Worm (Caenorhabditis elegans) whole organism, L4 larva: ENCODE measurements around the gene C49F5.5.

Source experiments
- D1046.2 ChIP-seq: fragments of 200-800 bp; sonication (Bioruptor generic); IDR thresholded peaks from 2 replicates; pipeline ENCODE4 v1.3.6; 2022; ENCODE audit warnings: missing genetic modification characterization, missing compliant biosample characterization
- F26F4.8 ChIP-seq: fragments of 200-800 bp; sonication (Bioruptor generic); conservative IDR thresholded peaks from 2 replicates; pipeline ENCODE4 v1.3.6; 2022; ENCODE audit warnings: missing genetic modification characterization, missing compliant biosample characterization
- T20F7.1 ChIP-seq: fragments of 200-800 bp; sonication (Bioruptor generic); optimal IDR thresholded peaks from 2 replicates; lab custom pipeline; 2018; ENCODE audit warnings: mild to moderate bottlenecking, missing genetic modification characterization, missing compliant biosample characterization
- Y75B8A.6 ChIP-seq: fragments of 200-800 bp; sonication (Bioruptor generic); IDR thresholded peaks from 2 replicates; pipeline ENCODE4 v1.3.6; 2022; ENCODE audit warnings: missing genetic modification reagents, missing genetic modification characterization, missing compliant biosample characterization
- aha-1 ChIP-seq: fragments of 150-350 bp; peaks from one replicate; lab custom pipeline; 2014; ENCODE audit warnings: missing biosample characterization, missing genetic modification characterization
- attf-4 ChIP-seq: sonication (generic microtip); optimal IDR thresholded peaks from 3 replicates; lab custom pipeline; 2017; ENCODE audit warnings: missing biosample characterization, missing genetic modification characterization
- ceh-20 ChIP-seq: fragments of 200-800 bp; sonication (Bioruptor generic); IDR thresholded peaks from 2 replicates; pipeline ENCODE4 v1.3.6; 2022; ENCODE audit warnings: missing genetic modification reagents, missing genetic modification characterization, missing compliant biosample characterization
- ceh-28 ChIP-seq: fragments of 150-350 bp; optimal IDR thresholded peaks from 2 replicates; lab custom pipeline; 2014; ENCODE audit warnings: missing biosample characterization, missing genetic modification reagents, missing genetic modification characterization
- ceh-32 ChIP-seq: sonication (generic microtip); optimal IDR thresholded peaks from 2 replicates; lab custom pipeline; 2016; ENCODE audit warnings: mild to moderate bottlenecking, missing genetic modification characterization, missing compliant biosample characterization; ENCODE audit not compliant: poor library complexity
- ceh-44 ChIP-seq: fragments of 200-800 bp; sonication (Bioruptor generic); IDR thresholded peaks from 2 replicates; pipeline ENCODE4 v1.3.6; 2022; ENCODE audit warnings: missing genetic modification reagents, missing genetic modification characterization, missing compliant biosample characterization
- ceh-62 ChIP-seq: sonication (generic microtip); optimal IDR thresholded peaks from 2 replicates; lab custom pipeline; 2017; ENCODE audit warnings: missing biosample characterization, missing genetic modification characterization
- cey-2 ChIP-seq: sonication (generic microtip); optimal IDR thresholded peaks from 3 replicates; lab custom pipeline; 2017; ENCODE audit warnings: missing genetic modification characterization, mild to moderate bottlenecking, missing compliant biosample characterization, antibody characterized with exemption, borderline replicate concordance; ENCODE audit not compliant: insufficient read depth
- daf-16 ChIP-seq, 3 experiments: sonication (generic microtip); optimal IDR thresholded peaks; 2 replicates each; lab custom pipeline; 2016 to 2017; ENCODE audit warnings: missing genetic modification characterization in 3 of 3, missing genetic modification reagents in 3 of 3, mild to moderate bottlenecking in 2 of 3, missing compliant biosample characterization in 2 of 3, missing biosample characterization in 1 of 3, moderate library complexity in 1 of 3
- daf-19 ChIP-seq: fragments of 200-800 bp; sonication (Bioruptor generic); conservative IDR thresholded peaks from 2 replicates; pipeline ENCODE4 v1.3.6; 2022; ENCODE audit warnings: missing genetic modification characterization, missing compliant biosample characterization
- daf-8 ChIP-seq: fragments of 200-800 bp; sonication (Bioruptor generic); IDR thresholded peaks from 2 replicates; pipeline ENCODE4 v1.3.6; 2022; ENCODE audit warnings: missing genetic modification characterization, missing compliant biosample characterization
- dmd-6 ChIP-seq: fragments of 200-800 bp; sonication (Bioruptor generic); IDR thresholded peaks from 2 replicates; pipeline ENCODE4 v1.3.6; 2022; ENCODE audit warnings: missing genetic modification reagents, missing genetic modification characterization, missing compliant biosample characterization
- dmd-8 ChIP-seq: fragments of 200-800 bp; sonication (Bioruptor generic); IDR thresholded peaks from 2 replicates; pipeline ENCODE4 v1.3.6; 2022; ENCODE audit warnings: missing genetic modification characterization, missing compliant biosample characterization
- egl-27 ChIP-seq: sonication (generic microtip); optimal IDR thresholded peaks from 3 replicates; lab custom pipeline; 2017; ENCODE audit warnings: missing biosample characterization, missing genetic modification reagents, missing genetic modification characterization
- gei-8 ChIP-seq: fragments of 200-800 bp; sonication (Bioruptor generic); optimal IDR thresholded peaks from 2 replicates; lab custom pipeline; 2018; ENCODE audit warnings: mild to moderate bottlenecking, missing genetic modification characterization, missing compliant biosample characterization
- hlh-11 ChIP-seq: fragments of 200-800 bp; sonication (Bioruptor generic); optimal IDR thresholded peaks from 2 replicates; lab custom pipeline; 2018; ENCODE audit warnings: mild to moderate bottlenecking, missing genetic modification characterization, missing compliant biosample characterization
- lim-7 ChIP-seq: fragments of 200-800 bp; sonication (Bioruptor generic); IDR thresholded peaks from 2 replicates; pipeline ENCODE4 v1.3.6; 2022; ENCODE audit warnings: missing genetic modification characterization, missing compliant biosample characterization
- lin-13 ChIP-seq: fragments of 150-350 bp; optimal IDR thresholded peaks from 2 replicates; lab custom pipeline; 2014; ENCODE audit warnings: missing biosample characterization, missing genetic modification reagents, missing genetic modification characterization
- lin-15B ChIP-seq: fragments of 150-350 bp; sonication (generic microtip); optimal IDR thresholded peaks from 3 replicates; lab custom pipeline; 2014; ENCODE audit warnings: missing biosample characterization, missing genetic modification characterization
- lin-38 ChIP-seq: fragments of 200-800 bp; sonication (Bioruptor generic); IDR thresholded peaks from 2 replicates; pipeline ENCODE4 v1.3.6; 2022; ENCODE audit warnings: missing genetic modification reagents, missing genetic modification characterization, missing compliant biosample characterization
- mes-2 ChIP-seq: sonication (generic microtip); optimal IDR thresholded peaks from 2 replicates; lab custom pipeline; 2016; ENCODE audit warnings: missing genotype, mild to moderate bottlenecking, missing genetic modification characterization, missing compliant biosample characterization; ENCODE audit not compliant: poor library complexity, severe bottlenecking
- mxl-2 ChIP-seq: fragments of 200-800 bp; sonication (Bioruptor generic); conservative IDR thresholded peaks from 2 replicates; pipeline ENCODE4 v1.3.6; 2022; ENCODE audit warnings: missing genetic modification reagents, missing genetic modification characterization, missing compliant biosample characterization
- mxl-3 ChIP-seq: fragments of 200-800 bp; sonication (Bioruptor generic); optimal IDR thresholded peaks from 2 replicates; lab custom pipeline; 2018; ENCODE audit warnings: mild to moderate bottlenecking, missing genetic modification characterization, missing compliant biosample characterization
- nhr-111 ChIP-seq: fragments of 200-800 bp; sonication (Bioruptor generic); optimal IDR thresholded peaks from 2 replicates; lab custom pipeline; 2018; ENCODE audit warnings: mild to moderate bottlenecking, missing genetic modification characterization, missing compliant biosample characterization
- nhr-237 ChIP-seq: sonication (generic microtip); optimal IDR thresholded peaks from 2 replicates; lab custom pipeline; 2017; ENCODE audit warnings: missing biosample characterization, missing genetic modification characterization
- nhr-41 ChIP-seq: fragments of 200-800 bp; sonication (Bioruptor generic); IDR thresholded peaks from 2 replicates; pipeline ENCODE4 v1.3.6; 2022; ENCODE audit warnings: missing genetic modification reagents, missing genetic modification characterization, missing compliant biosample characterization
- nhr-42 ChIP-seq: fragments of 200-800 bp; sonication (Bioruptor generic); IDR thresholded peaks from 2 replicates; pipeline ENCODE4 v1.3.6; 2022; ENCODE audit warnings: missing genetic modification characterization, missing compliant biosample characterization
- nhr-6 ChIP-seq: fragments of 150-350 bp; optimal IDR thresholded peaks from 2 replicates; lab custom pipeline; 2014; ENCODE audit warnings: missing biosample characterization, missing genetic modification characterization
- pha-4 ChIP-seq, 2 experiments: fragments of 150-350 bp in 1 of 2; fragments of 200-800 bp in 1 of 2; sonication (Bioruptor generic) in 1 of 2; IDR thresholded peaks in 1 of 2; optimal IDR thresholded peaks in 1 of 2; 2 replicates each; pipeline versions ENCODE4 v1.3.6 to Lab custom; 2014 to 2022; ENCODE audit warnings: missing genetic modification characterization in 2 of 2, missing genetic modification reagents in 2 of 2, missing biosample characterization in 1 of 2, missing compliant biosample characterization in 1 of 2
- php-3 ChIP-seq: fragments of 200-800 bp; sonication (Bioruptor generic); IDR thresholded peaks from 2 replicates; pipeline ENCODE4 v1.3.6; 2022; ENCODE audit warnings: missing genetic modification reagents, missing genetic modification characterization, missing compliant biosample characterization
- snpc-1.2 ChIP-seq: fragments of 200-800 bp; sonication (Bioruptor generic); IDR thresholded peaks from 2 replicates; pipeline ENCODE4 v1.3.6; 2022; ENCODE audit warnings: missing genetic modification reagents, missing genetic modification characterization, missing compliant biosample characterization
- tra-1 ChIP-seq: fragments of 200-800 bp; sonication (Bioruptor generic); IDR thresholded peaks from 2 replicates; pipeline ENCODE4 v1.3.6; 2022; ENCODE audit warnings: missing genetic modification reagents, missing genetic modification characterization, missing compliant biosample characterization
- unc-130 ChIP-seq: sonication (generic microtip); optimal IDR thresholded peaks from 2 replicates; lab custom pipeline; 2016; ENCODE audit warnings: missing genetic modification reagents, missing genetic modification characterization, missing compliant biosample characterization
- unc-62 ChIP-seq, 3 experiments: fragments of 150-350 bp in 1 of 3; sonication (generic microtip); optimal IDR thresholded peaks in 2 of 3; peaks in 1 of 3; 1 replicate in 1 of 3; 2 replicates in 2 of 3; lab custom pipeline; 2014 to 2017; ENCODE audit warnings: missing biosample characterization in 3 of 3, missing genetic modification characterization in 3 of 3, missing genetic modification reagents in 3 of 3, missing genotype in 1 of 3
- zag-1 ChIP-seq: fragments of 150-350 bp; optimal IDR thresholded peaks from 2 replicates; lab custom pipeline; 2014; ENCODE audit warnings: missing biosample characterization, missing genetic modification characterization
- zfp-2 ChIP-seq: sonication (generic microtip); optimal IDR thresholded peaks from 2 replicates; lab custom pipeline; 2016; ENCODE audit warnings: mild to moderate bottlenecking, missing genetic modification characterization, missing compliant biosample characterization
- zip-11 ChIP-seq: fragments of 200-800 bp; sonication (Bioruptor generic); IDR thresholded peaks from 2 replicates; pipeline ENCODE4 v1.3.6; 2022; ENCODE audit warnings: missing genetic modification characterization, missing compliant biosample characterization
- zip-2 ChIP-seq: fragments of 150-350 bp; optimal IDR thresholded peaks from 2 replicates; lab custom pipeline; 2014; ENCODE audit warnings: missing biosample characterization, missing genetic modification characterization
- ztf-11 ChIP-seq: fragments of 150-350 bp; optimal IDR thresholded peaks from 2 replicates; lab custom pipeline; 2014; ENCODE audit warnings: missing biosample characterization, missing genetic modification characterization

C49F5.5 gene

DNA sequence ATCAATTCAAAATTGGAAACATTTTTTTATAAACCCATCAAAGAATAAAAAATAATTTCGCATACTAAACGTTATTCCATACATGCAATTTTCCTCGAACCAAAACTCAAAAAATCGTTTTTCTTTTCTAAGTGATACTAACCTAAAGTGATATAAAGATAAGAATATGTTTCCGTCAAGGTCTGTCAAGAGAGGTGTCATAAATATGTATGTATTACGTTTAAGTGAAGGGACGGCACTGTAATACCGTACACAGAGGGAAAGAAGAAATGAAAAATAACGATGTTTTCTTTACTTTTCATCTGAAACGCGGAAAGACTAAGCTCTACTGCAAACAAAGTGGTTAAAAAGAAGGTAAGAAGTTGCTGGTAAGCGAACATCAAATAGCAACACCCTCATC, 20.5 kb downstream of the C49F5.5 start:
- no peak for TF ChIP-seq Y75B8A.6 (GFP tag; lab: Robert Waterston, UW)
- no peak for TF ChIP-seq D1046.2 (GFP tag; lab: Robert Waterston, UW)
- TF ChIP-seq egl-27: no peak
- no peak for TF ChIP-seq ceh-28 (tag; lab: Kevin White, UChicago)
- no peak for TF ChIP-seq tra-1 (GFP tag; lab: Robert Waterston, UW)
- TF ChIP-seq daf-16 (GFP tag; optimal IDR thresholded peaks at IDR 0.05; lab: Kevin White, UChicago): no peak
- peak; percentile 72 for TF ChIP-seq daf-16 (tag; optimal IDR thresholded peaks at IDR 0.05; lab: Kevin White, UChicago)
- no peak for TF ChIP-seq mxl-3 (GFP tag; lab: Kevin White, UChicago)
- TF ChIP-seq unc-62 (GFP tag; optimal IDR thresholded peaks at IDR 0.05 in 1 of 2; lab: Kevin White, UChicago): peak in 1 of 2 experiments; percentile 97
- no peak for TF ChIP-seq unc-62 (tag; optimal IDR thresholded peaks at IDR 0.05; lab: Kevin White, UChicago)
- TF ChIP-seq lin-13: no peak
- no peak for TF ChIP-seq hlh-11 (tag; lab: Kevin White, UChicago)
- no peak for TF ChIP-seq nhr-237 (tag; lab: Kevin White, UChicago)
- no peak for TF ChIP-seq lim-7 (GFP tag; lab: Robert Waterston, UW)
- no peak for TF ChIP-seq gei-8 (GFP tag; lab: Kevin White, UChicago)
- TF ChIP-seq dmd-6 (GFP tag; lab: Robert Waterston, UW): peak; percentile 27; the same call in 1 of the 2 replicates
- no peak for TF ChIP-seq snpc-1.2 (GFP tag; lab: Robert Waterston, UW)
- no peak for TF ChIP-seq nhr-42 (GFP tag; lab: Robert Waterston, UW)
- TF ChIP-seq F26F4.8 (GFP tag; lab: Robert Waterston, UW): no peak
- no peak for TF ChIP-seq mes-2 (tag; lab: Kevin White, UChicago)
- no peak for TF ChIP-seq dmd-8 (GFP tag; lab: Robert Waterston, UW)
- TF ChIP-seq zag-1 (tag; lab: Kevin White, UChicago): no peak
- no peak for TF ChIP-seq aha-1 (tag; lab: Kevin White, UChicago)
- no peak for TF ChIP-seq attf-4 (tag; lab: Kevin White, UChicago)
- TF ChIP-seq, all 104 proteins: peak for 3

DNA sequence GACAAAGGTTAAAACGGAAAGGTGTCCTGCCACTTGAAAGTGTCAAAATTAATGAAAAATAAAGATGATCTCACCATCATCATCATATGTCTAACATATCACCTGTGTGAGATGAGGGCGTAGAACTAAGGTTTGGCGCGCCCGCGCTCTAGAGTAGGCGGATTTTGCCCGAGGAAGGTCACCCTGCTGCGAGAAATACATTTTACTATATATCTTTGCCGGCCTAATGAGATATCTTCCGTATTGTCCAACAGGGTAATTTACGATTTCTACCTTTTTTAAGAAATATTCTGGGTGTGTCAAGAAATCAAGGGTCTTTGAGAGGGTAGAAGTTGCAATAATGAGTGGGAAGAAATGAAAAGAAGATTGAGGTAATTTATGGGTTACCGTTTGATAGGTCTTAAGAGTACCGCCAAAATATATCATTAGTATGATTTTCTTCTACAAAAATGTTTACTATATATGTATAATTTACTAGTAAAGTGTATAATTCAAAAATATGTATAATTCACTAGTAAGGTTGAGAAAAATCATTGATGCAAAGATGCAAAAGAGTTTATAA, 22.0 kb downstream of the C49F5.5 start:
- TF ChIP-seq aha-1 (tag; lab: Kevin White, UChicago): peak; percentile 63
- TF ChIP-seq ceh-44 (GFP tag; lab: Robert Waterston, UW): no peak
- peak in 1 of 2 experiments; percentile 70 for TF ChIP-seq unc-62 (GFP tag; optimal IDR thresholded peaks at IDR 0.05 in 1 of 2; lab: Kevin White, UChicago)
- TF ChIP-seq unc-62 (tag; optimal IDR thresholded peaks at IDR 0.05; lab: Kevin White, UChicago): no peak

- TF ChIP-seq nhr-41 (0 out of 2 replicates have a peak, but pooled peaks have one; percentile 19), lin-15B (tag; lab: Kevin White, UChicago) (no peak), nhr-111 (GFP tag; lab: Kevin White, UChicago) (no peak), zip-2 (no peak), T20F7.1 (GFP tag; lab: Kevin White, UChicago) (peak; percentile 50), pha-4 (GFP tag; IDR thresholded peaks at IDR 0.05; lab: Robert Waterston, UW) (0 out of 2 replicates have a peak, but pooled peaks have one; percentile 42), pha-4 (tag; optimal IDR thresholded peaks at IDR 0.05; lab: Kevin White, UChicago) (no peak), cey-2 (tag; lab: Kevin White, UChicago) (no peak), ztf-11 (tag; lab: Kevin White, UChicago) (no peak), lim-7 (GFP tag; lab: Robert Waterston, UW) (no peak), zfp-2 (tag; lab: Kevin White, UChicago) (no peak), ceh-32 (tag; lab: Kevin White, UChicago) (no peak), ceh-62 (tag; lab: Kevin White, UChicago) (no peak), ceh-20 (GFP tag; lab: Robert Waterston, UW) (no peak), hlh-11 (tag; lab: Kevin White, UChicago) (peak; percentile 88), aha-1 (tag; lab: Kevin White, UChicago) (peak; percentile 100), nhr-6 (tag; lab: Kevin White, UChicago) (peak; percentile 61), Y75B8A.6 (GFP tag; lab: Robert Waterston, UW) (no peak), ceh-28 (tag; lab: Kevin White, UChicago) (no peak), daf-19 (GFP tag; lab: Robert Waterston, UW) (no peak), snpc-1.2 (GFP tag; lab: Robert Waterston, UW) (no peak), lin-38 (peak; percentile 98), daf-16 (GFP tag; optimal IDR thresholded peaks at IDR 0.05; lab: Kevin White, UChicago) (peak; percentile 56 to 57), daf-16 (tag; optimal IDR thresholded peaks at IDR 0.05; lab: Kevin White, UChicago) (peak; percentile 87), unc-130 (GFP tag; lab: Kevin White, UChicago) (no peak), php-3 (GFP tag; lab: Robert Waterston, UW) (peak; percentile 62), daf-8 (no peak), mxl-2 (no peak), lin-13 (peak; percentile 65), zip-11 (no peak)
These were observed 32.0 kb downstream of the C49F5.5 start, which contains the start of the genes nmat-1 and ucr-2.1 for ce11 chrX:12017908-12018479. Gene nmat-1 (minus strand): TSS chrX:12018043. Gene ucr-2.1 (plus strand): TSS chrX:12018429.
